Worm (Caenorhabditis elegans) whole organism, mixed stage, embryonic: ENCODE results near the gene F41F3.8.

Experiments used
- nhr-237 ChIP-seq: fragments of 150-350 bp; optimal IDR thresholded peaks from 2 replicates; lab custom pipeline; 2014; ENCODE audit warnings: missing biosample characterization, missing genetic modification characterization
- pha-4 ChIP-seq: fragments of 150-350 bp; optimal IDR thresholded peaks from 2 replicates; lab custom pipeline; 2018; ENCODE audit warnings: missing biosample characterization, missing genetic modification reagents, missing genetic modification characterization
- snpc-4 ChIP-seq: fragments of 150-350 bp; optimal IDR thresholded peaks from 2 replicates; lab custom pipeline; 2014; ENCODE audit warnings: missing biosample characterization, missing genetic modification characterization
- unc-120 ChIP-seq: sonication (generic microtip); optimal IDR thresholded peaks from 2 replicates; lab custom pipeline; 2017; ENCODE audit warnings: missing genetic modification characterization, missing compliant biosample characterization; ENCODE audit not compliant: poor library complexity, severe bottlenecking

- TF ChIP-seq unc-120 (tag; lab: Kevin White, UChicago) (no peak), nhr-237 (tag; lab: Kevin White, UChicago) (peak; percentile 55), snpc-4 (no peak), pha-4 (tag; lab: Kevin White, UChicago) (no peak)
These were observed 1.3 kb upstream of the F41F3.8 start for ce11 chrV:4647279-4647819.
